Fruit fly (Drosophila melanogaster): ENCODE measurements around the gene CG31848.

DNA sequence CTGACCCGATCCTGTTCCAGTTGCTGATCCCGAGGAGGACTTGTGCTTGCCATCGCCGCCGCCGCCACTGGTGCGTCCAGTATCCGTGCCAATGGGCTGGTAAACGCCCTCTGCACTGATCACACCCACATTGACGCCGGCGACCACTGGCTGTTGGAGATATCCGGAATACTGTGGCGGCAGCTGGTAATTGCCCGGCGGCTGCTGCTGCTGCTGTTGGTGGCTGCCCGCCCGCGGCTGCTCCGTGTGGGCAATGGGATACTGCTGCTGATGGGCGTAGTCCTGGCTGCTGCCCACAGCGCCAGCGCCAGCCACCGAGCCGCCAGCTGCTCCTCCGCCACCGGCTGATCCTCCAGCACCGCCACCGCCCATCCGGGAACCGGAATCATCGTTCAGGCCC is 39.3 kb upstream of the CG31848 start:
- TF ChIP-seq tll (GFP tag; optimal IDR thresholded peaks at IDR 0.05): no peak
- TF ChIP-seq sc (optimal IDR thresholded peaks at IDR 0.05): no peak
- no peak for TF ChIP-seq sc (GFP tag; optimal IDR thresholded peaks at IDR 0.05)
- TF ChIP-seq CG9215 (GFP tag; IDR thresholded peaks at IDR 0.05): no peak
- TF ChIP-seq unpg (GFP tag; optimal IDR thresholded peaks at IDR 0.05): no peak
- TF ChIP-seq CG13424 (tag; optimal IDR thresholded peaks at IDR 0.05): no peak
